Fruit fly (Drosophila melanogaster) whole organism, embryonic: ENCODE data around the gene RhoGAP1A.

Experiments used
- Antp ChIP-seq: fragments of 200-800 bp; sonication (Bioruptor generic); optimal IDR thresholded peaks from 3 replicates; lab custom pipeline; 2016; ENCODE audit warnings: missing biosample characterization, missing genetic modification characterization
- Asciz ChIP-seq: fragments of 200-800 bp; sonication (Bioruptor generic); optimal IDR thresholded peaks from 2 replicates; lab custom pipeline; 2017; ENCODE audit warnings: missing biosample characterization, mild to moderate bottlenecking, missing genetic modification characterization, missing genetic modification reagents
- Atf6 ChIP-seq: fragments of 200-800 bp; sonication (Bioruptor generic); IDR thresholded peaks from 2 replicates; pipeline ENCODE4 v1.3.6; 2022; ENCODE audit warnings: missing biosample characterization, missing genetic modification characterization
- CG10209 ChIP-seq: fragments of 200-800 bp; sonication (Bioruptor generic); optimal IDR thresholded peaks from 3 replicates; lab custom pipeline; 2017; ENCODE audit warnings: missing biosample characterization, mild to moderate bottlenecking, missing genetic modification characterization, missing genetic modification reagents
- CG10267 ChIP-seq: fragments of 200-800 bp; sonication (Bioruptor generic); optimal IDR thresholded peaks from 2 replicates; lab custom pipeline; 2018; ENCODE audit warnings: missing biosample characterization, mild to moderate bottlenecking, missing genetic modification characterization, moderate library complexity
- CG10565 ChIP-seq: fragments of 200-800 bp; sonication (Bioruptor generic); optimal IDR thresholded peaks from 3 replicates; lab custom pipeline; 2016; ENCODE audit warnings: missing biosample characterization, mild to moderate bottlenecking, missing genetic modification characterization
- CG11696 ChIP-seq: fragments of 200-800 bp; sonication (Bioruptor generic); IDR thresholded peaks from 2 replicates; pipeline ENCODE4 v1.3.6; 2022; ENCODE audit warnings: missing biosample characterization, missing genetic modification characterization
- CG13894 ChIP-seq: fragments of 200-800 bp; sonication (Bioruptor generic); optimal IDR thresholded peaks from 3 replicates; lab custom pipeline; 2018; ENCODE audit warnings: missing biosample characterization, mild to moderate bottlenecking, missing genetic modification characterization, moderate library complexity
- CG15479 ChIP-seq: fragments of 200-800 bp; sonication (Bioruptor generic); optimal IDR thresholded peaks from 3 replicates; lab custom pipeline; 2019; ENCODE audit warnings: missing biosample characterization, mild to moderate bottlenecking, missing genetic modification characterization, moderate library complexity
- CG15514 ChIP-seq: fragments of 200-800 bp; sonication (Bioruptor generic); optimal IDR thresholded peaks from 3 replicates; lab custom pipeline; 2017; ENCODE audit warnings: missing biosample characterization, missing genetic modification characterization, mild to moderate bottlenecking, moderate library complexity, missing genetic modification reagents
- CG15696 ChIP-seq: fragments of 200-800 bp; sonication (Bioruptor generic); optimal IDR thresholded peaks from 2 replicates; lab custom pipeline; 2019; ENCODE audit warnings: missing biosample characterization, mild to moderate bottlenecking, missing genetic modification characterization, moderate library complexity
- CG1602 ChIP-seq: fragments of 200-800 bp; sonication (Bioruptor generic); optimal IDR thresholded peaks from 3 replicates; lab custom pipeline; 2016; ENCODE audit warnings: missing biosample characterization, missing genetic modification characterization
- CG17361 ChIP-seq: fragments of 200-800 bp; sonication (Bioruptor generic); IDR thresholded peaks from 3 replicates; pipeline ENCODE4 v1.3.6; 2022; ENCODE audit warnings: missing biosample characterization, missing genetic modification characterization
- CG17912 ChIP-seq: fragments of 200-800 bp; sonication (Bioruptor generic); optimal IDR thresholded peaks from 2 replicates; lab custom pipeline; 2018; ENCODE audit warnings: missing biosample characterization, mild to moderate bottlenecking, missing genetic modification characterization
- CG30020 ChIP-seq: fragments of 200-800 bp; optimal IDR thresholded peaks from 2 replicates; lab custom pipeline; 2019; ENCODE audit warnings: missing biosample characterization, mild to moderate bottlenecking, missing genetic modification characterization, moderate library complexity
- CG31388 ChIP-seq: fragments of 200-800 bp; sonication (Bioruptor generic); optimal IDR thresholded peaks from 2 replicates; lab custom pipeline; 2016; ENCODE audit warnings: missing biosample characterization, missing genetic modification characterization
- CG32532 ChIP-seq: fragments of 200-800 bp; sonication (Bioruptor generic); IDR thresholded peaks from 2 replicates; pipeline ENCODE4 v1.3.6; 2022; ENCODE audit warnings: missing biosample characterization, missing genetic modification characterization
- CG3838 ChIP-seq: fragments of 200-800 bp; sonication (Bioruptor generic); optimal IDR thresholded peaks from 3 replicates; lab custom pipeline; 2016; ENCODE audit warnings: missing biosample characterization, missing genetic modification characterization
- CG4404 ChIP-seq: fragments of 200-800 bp; sonication (Bioruptor generic); IDR thresholded peaks from 2 replicates; pipeline ENCODE4 v1.3.6; 2022; ENCODE audit warnings: missing biosample characterization, missing genetic modification characterization
- CG7928 ChIP-seq: fragments of 200-800 bp; sonication (Bioruptor generic); optimal IDR thresholded peaks from 2 replicates; lab custom pipeline; 2017; ENCODE audit warnings: missing biosample characterization, mild to moderate bottlenecking, missing genetic modification characterization
- CG9727 ChIP-seq: fragments of 200-800 bp; sonication (Bioruptor generic); optimal IDR thresholded peaks from 3 replicates; lab custom pipeline; 2017; ENCODE audit warnings: missing biosample characterization, mild to moderate bottlenecking, missing genetic modification characterization
- CrebB ChIP-seq: fragments of 200-800 bp; sonication (Bioruptor generic); optimal IDR thresholded peaks from 3 replicates; lab custom pipeline; 2018; ENCODE audit warnings: missing biosample characterization, mild to moderate bottlenecking, missing genetic modification characterization
- Dad ChIP-seq: fragments of 200-800 bp; sonication (Bioruptor generic); optimal IDR thresholded peaks from 3 replicates; lab custom pipeline; 2016; ENCODE audit warnings: missing biosample characterization, missing genetic modification characterization
- Dref ChIP-seq: fragments of 200-800 bp; sonication (Bioruptor generic); IDR thresholded peaks from 2 replicates; pipeline ENCODE4 v1.3.6; 2022; ENCODE audit warnings: missing biosample characterization, missing genetic modification characterization
- E2f1 ChIP-seq: fragments of 200-800 bp; sonication (Bioruptor generic); IDR thresholded peaks from 2 replicates; pipeline ENCODE4 v1.3.6; 2022; ENCODE audit warnings: missing biosample characterization, missing genetic modification characterization
- Ets65A ChIP-seq: fragments of 200-800 bp; sonication (Bioruptor generic); peaks from one replicate; lab custom pipeline; 2016; ENCODE audit warnings: missing biosample characterization, missing genetic modification characterization
- GATAe ChIP-seq: fragments of 200-800 bp; sonication (Bioruptor generic); conservative IDR thresholded peaks from 2 replicates; pipeline ENCODE4 v1.3.6; 2022; ENCODE audit warnings: missing biosample characterization, missing genetic modification characterization
- HmgD ChIP-seq: fragments of 200-800 bp; sonication (Bioruptor generic); optimal IDR thresholded peaks from 3 replicates; lab custom pipeline; 2016; ENCODE audit warnings: missing biosample characterization, missing genetic modification characterization
- Kr ChIP-seq: fragments of 200-800 bp; sonication (Bioruptor generic); optimal IDR thresholded peaks from 2 replicates; lab custom pipeline; 2017; ENCODE audit warnings: missing biosample characterization, mild to moderate bottlenecking, missing genetic modification characterization
- Lim3 ChIP-seq: fragments of 200-800 bp; sonication (Bioruptor generic); IDR thresholded peaks from 2 replicates; pipeline ENCODE4 v1.3.6; 2022; ENCODE audit warnings: missing biosample characterization, missing genetic modification characterization
- Side ChIP-seq: fragments of 200-800 bp; sonication (Bioruptor generic); optimal IDR thresholded peaks from 2 replicates; lab custom pipeline; 2016; ENCODE audit warnings: missing biosample characterization, missing genetic modification characterization
- Usf ChIP-seq: fragments of 200-800 bp; sonication (Bioruptor generic); optimal IDR thresholded peaks from 2 replicates; lab custom pipeline; 2017; ENCODE audit warnings: missing genotype, missing biosample characterization, missing genetic modification characterization
- ase ChIP-seq: fragments of 200-800 bp; sonication (Bioruptor generic); IDR thresholded peaks from 3 replicates; pipeline ENCODE4 v1.3.6; 2022; ENCODE audit warnings: missing biosample characterization, missing genetic modification characterization
- bigmax ChIP-seq: fragments of 200-800 bp; sonication (Bioruptor generic); optimal IDR thresholded peaks from 2 replicates; lab custom pipeline; 2018; ENCODE audit warnings: missing biosample characterization, mild to moderate bottlenecking, missing genetic modification characterization
- bowl ChIP-seq: fragments of 200-800 bp; sonication (Bioruptor generic); IDR thresholded peaks from 2 replicates; pipeline ENCODE4 v1.3.6; 2022; ENCODE audit warnings: missing biosample characterization, missing genetic modification characterization
- cas ChIP-seq: fragments of 200-800 bp; sonication (Bioruptor generic); IDR thresholded peaks from 2 replicates; pipeline ENCODE4 v1.3.6; 2022; ENCODE audit warnings: missing biosample characterization, missing genetic modification characterization
- caup ChIP-seq: fragments of 200-800 bp; sonication (Bioruptor generic); optimal IDR thresholded peaks from 3 replicates; lab custom pipeline; 2017; ENCODE audit warnings: missing biosample characterization, mild to moderate bottlenecking, missing genetic modification characterization, moderate library complexity; ENCODE audit not compliant: severe bottlenecking
- chinmo ChIP-seq: fragments of 200-800 bp; sonication (Bioruptor generic); IDR thresholded peaks from 4 replicates; pipeline ENCODE4 v1.3.6; 2022; ENCODE audit warnings: missing biosample characterization, missing genetic modification characterization; ENCODE audit not compliant: partially characterized antibody
- corto ChIP-seq: fragments of 200-800 bp; sonication (Bioruptor generic); optimal IDR thresholded peaks from 2 replicates; lab custom pipeline; 2016; ENCODE audit warnings: missing biosample characterization, mild to moderate bottlenecking, missing genetic modification characterization, moderate library complexity
- en ChIP-seq: fragments of 200-800 bp; sonication (Bioruptor generic); optimal IDR thresholded peaks from 2 replicates; lab custom pipeline; 2016; ENCODE audit warnings: missing biosample characterization, missing genetic modification characterization
- ftz-f1 ChIP-seq: fragments of 200-800 bp; sonication (Bioruptor generic); optimal IDR thresholded peaks from 2 replicates; lab custom pipeline; 2016; ENCODE audit warnings: missing biosample characterization, missing genetic modification characterization
- gsb ChIP-seq: fragments of 200-800 bp; sonication (Bioruptor generic); IDR thresholded peaks from 2 replicates; pipeline ENCODE4 v1.3.6; 2022; ENCODE audit warnings: missing biosample characterization, missing genetic modification characterization
- ham ChIP-seq: fragments of 200-800 bp; sonication (Bioruptor generic); IDR thresholded peaks from 2 replicates; pipeline ENCODE4 v1.3.6; 2022; ENCODE audit warnings: missing biosample characterization, missing genetic modification characterization
- nerfin-2 ChIP-seq: fragments of 200-800 bp; sonication (Bioruptor generic); IDR thresholded peaks from 2 replicates; pipeline ENCODE4 v1.3.6; 2022; ENCODE audit warnings: missing biosample characterization, missing genetic modification characterization; ENCODE audit not compliant: partially characterized antibody
- peb ChIP-seq: fragments of 200-800 bp; sonication (Bioruptor generic); IDR thresholded peaks from 2 replicates; pipeline ENCODE4 v1.3.6; 2022; ENCODE audit warnings: missing biosample characterization, missing genetic modification characterization
- pfk ChIP-seq: fragments of 200-800 bp; sonication (Bioruptor generic); optimal IDR thresholded peaks from 2 replicates; lab custom pipeline; 2018; ENCODE audit warnings: missing biosample characterization, mild to moderate bottlenecking, missing genetic modification characterization, moderate library complexity
- prd ChIP-seq, 3 experiments: fragments of >200 bp in 2 of 3; fragments of 200-800 bp in 1 of 3; sonication (Bioruptor generic) in 1 of 3; optimal IDR thresholded peaks in 2 of 3; IDR thresholded peaks in 1 of 3; 2 replicates in 2 of 3; 3 replicates in 1 of 3; pipeline versions ENCODE4 v1.3.6 to Lab custom; 2017 to 2022; ENCODE audit warnings: missing biosample characterization in 1 of 3, missing genetic modification characterization in 1 of 3
- psq ChIP-seq: fragments of 200-800 bp; sonication (Bioruptor generic); optimal IDR thresholded peaks from 2 replicates; lab custom pipeline; 2017; ENCODE audit warnings: missing biosample characterization, missing genetic modification characterization
- tup ChIP-seq: fragments of 200-800 bp; sonication (Bioruptor generic); optimal IDR thresholded peaks from 2 replicates; lab custom pipeline; 2016; ENCODE audit warnings: missing biosample characterization, mild to moderate bottlenecking, missing genetic modification characterization, moderate library complexity
- wor ChIP-seq: fragments of 200-800 bp; sonication (Bioruptor generic); IDR thresholded peaks from 2 replicates; pipeline ENCODE4 v1.3.6; 2022; ENCODE audit warnings: missing biosample characterization, missing genetic modification characterization

The RhoGAP1A gene

DNA sequence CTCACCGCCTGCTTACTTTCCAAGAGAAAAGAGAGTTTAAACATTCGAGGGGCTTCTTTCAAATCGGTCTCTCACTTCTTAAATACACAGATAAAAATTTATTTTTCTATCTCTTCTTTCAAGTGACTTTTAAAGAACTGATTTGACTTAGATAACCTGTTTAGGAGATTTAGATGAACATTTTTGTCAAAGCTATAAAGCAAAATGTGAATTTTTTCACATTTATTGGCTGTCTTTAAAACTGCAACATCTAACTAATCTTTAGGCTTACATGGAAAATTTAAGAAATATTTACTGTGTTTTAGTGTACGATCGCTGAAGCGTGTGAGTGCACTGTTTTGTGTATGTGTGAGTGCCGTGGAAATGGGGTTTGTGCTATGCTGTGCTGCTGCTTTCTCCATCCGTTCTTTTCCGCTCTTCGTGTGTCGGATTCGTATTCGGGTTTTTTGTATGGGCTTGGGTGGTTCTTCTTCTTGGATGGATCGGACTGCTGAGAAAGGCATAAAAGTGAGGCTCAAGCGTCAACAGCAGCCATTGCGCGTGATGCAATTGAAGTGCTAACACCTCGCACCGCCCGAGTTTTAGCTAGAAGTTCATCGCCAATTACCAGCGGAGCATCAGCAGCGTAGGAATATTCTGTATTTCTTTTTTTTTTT lies 48.4 kb downstream of the RhoGAP1A start (continued):
- no peak for TF ChIP-seq Usf (GFP tag; lab: Kevin White, UChicago)
- TF ChIP-seq peb (GFP tag; lab: Robert Waterston, UW): peak; percentile 29; the same call in 1 of the 2 replicates
- no peak for TF ChIP-seq Dad
- TF ChIP-seq CG15479 (GFP tag; lab: Kevin White, UChicago): peak; percentile 3
- TF ChIP-seq CG30020 (tag; lab: Kevin White, UChicago): peak; percentile 32
- TF ChIP-seq corto (GFP tag; lab: Kevin White, UChicago): peak; percentile 48
- no peak for TF ChIP-seq bigmax
- no peak for TF ChIP-seq pfk (GFP tag; lab: Kevin White, UChicago)
- TF ChIP-seq wor: no peak
- TF ChIP-seq CG17912 (GFP tag; lab: Kevin White, UChicago): no peak
- TF ChIP-seq GATAe (GFP tag; lab: Robert Waterston, UW): no peak
- TF ChIP-seq Lim3 (GFP tag; lab: Robert Waterston, UW): no peak
- TF ChIP-seq CG7928 (GFP tag; lab: Kevin White, UChicago): no peak
- TF ChIP-seq nerfin-2 (GFP tag; lab: Robert Waterston, UW): no peak
- peak; percentile 2 for TF ChIP-seq en
- peak; percentile 86 for TF ChIP-seq CG17361 (GFP tag; lab: Robert Waterston, UW)
- no peak for TF ChIP-seq CG15514 (GFP tag; lab: Kevin White, UChicago)
- peak; percentile 34 for TF ChIP-seq Antp (GFP tag; lab: Kevin White, UChicago)
- TF ChIP-seq cas (GFP tag; lab: Robert Waterston, UW): no peak
- no peak for TF ChIP-seq CG10565 (GFP tag; lab: Kevin White, UChicago)
- TF ChIP-seq CG10267 (tag; lab: Kevin White, UChicago): peak; percentile 79
- TF ChIP-seq ham (GFP tag; lab: Robert Waterston, UW): no peak
- no peak for TF ChIP-seq CG13894 (tag; lab: Kevin White, UChicago)
- TF ChIP-seq ftz-f1 (GFP tag; lab: Kevin White, UChicago): no peak
- peak; percentile 13 for TF ChIP-seq Asciz (GFP tag; lab: Kevin White, UChicago)
- no peak for TF ChIP-seq caup (GFP tag; lab: Kevin White, UChicago)
- no peak for TF ChIP-seq CG32532
- no peak for TF ChIP-seq ase (GFP tag; lab: Robert Waterston, UW)
- TF ChIP-seq E2f1 (GFP tag; lab: Robert Waterston, UW): peak; percentile 39; the same call in 1 of the 2 replicates
- TF ChIP-seq CG11696 (GFP tag; lab: Robert Waterston, UW): no peak
- no peak for TF ChIP-seq prd (optimal IDR thresholded peaks at IDR 0.05; lab: Kevin White, UChicago)
- TF ChIP-seq prd (GFP tag; IDR thresholded peaks at IDR 0.05; lab: Robert Waterston, UW): peak; percentile 52; the same call in 1 of the 3 replicates
- no peak for TF ChIP-seq Ets65A (GFP tag; lab: Kevin White, UChicago)
- no peak for TF ChIP-seq tup (GFP tag; lab: Kevin White, UChicago)
- TF ChIP-seq CG4404: no peak; the same call in 1 of the 2 replicates
- no peak for TF ChIP-seq HmgD (GFP tag; lab: Kevin White, UChicago)
- no peak for TF ChIP-seq psq (GFP tag; lab: Kevin White, UChicago)
- TF ChIP-seq CG9727 (GFP tag; lab: Kevin White, UChicago): peak; percentile 58
- TF ChIP-seq Atf6 (GFP tag; lab: Robert Waterston, UW): no peak
- peak; percentile 75 for TF ChIP-seq CG15696
- no peak for TF ChIP-seq gsb (GFP tag; lab: Robert Waterston, UW)
- TF ChIP-seq CrebB (tag; lab: Kevin White, UChicago): no peak
- TF ChIP-seq bowl (GFP tag; lab: Robert Waterston, UW): no peak
- TF ChIP-seq CG1602 (GFP tag; lab: Kevin White, UChicago): peak; percentile 63
- TF ChIP-seq CG10209 (GFP tag; lab: Kevin White, UChicago): peak; percentile 53
- TF ChIP-seq CG3838 (GFP tag; lab: Kevin White, UChicago): no peak
- no peak for TF ChIP-seq CG31388 (GFP tag; lab: Kevin White, UChicago)
- no peak for TF ChIP-seq Kr (GFP tag; lab: Kevin White, UChicago)
- no peak for TF ChIP-seq Dref (GFP tag; lab: Robert Waterston, UW)
- TF ChIP-seq chinmo: no peak
- peak; percentile 71 for TF ChIP-seq Side (GFP tag; lab: Kevin White, UChicago)
